Fruit fly (Drosophila melanogaster): Measurements from ENCODE around the gene RpL35.
A peak's percentile ranks its signal among the peaks of the same experiment; 100 is the strongest.

Gene RpL35

dm6 chrX:5690651-5691379, 18.6 kb downstream of the RpL35 start:
- TF ChIP-seq psq (optimal IDR thresholded peaks at IDR 0.05) (no peak), usp (GFP tag; optimal IDR thresholded peaks at IDR 0.05) (no peak), Dll (optimal IDR thresholded peaks at IDR 0.05) (no peak), CG8478 (optimal IDR thresholded peaks at IDR 0.05) (no peak), pan (optimal IDR thresholded peaks at IDR 0.05) (no peak), EcR (GFP tag; optimal IDR thresholded peaks at IDR 0.05) (no peak)

- TF ChIP-seq pan (optimal IDR thresholded peaks at IDR 0.05), result no peak
- no peak for TF ChIP-seq CG8478 (optimal IDR thresholded peaks at IDR 0.05)
- no peak for TF ChIP-seq psq (optimal IDR thresholded peaks at IDR 0.05)
- TF ChIP-seq EcR (GFP tag; optimal IDR thresholded peaks at IDR 0.05), result no peak
- no peak for TF ChIP-seq usp (GFP tag; optimal IDR thresholded peaks at IDR 0.05)
- no peak for TF ChIP-seq Dll (optimal IDR thresholded peaks at IDR 0.05)
These were observed 22.8 kb downstream of the RpL35 start, which contains the start of gene CG3149 for dm6 chrX:5695035-5695434. CG3149 (minus strand) TSS chrX:5695205.

dm6 chrX:5695958-5696357, 23.8 kb downstream of the RpL35 start:
- TF ChIP-seq CG8478 (optimal IDR thresholded peaks at IDR 0.05), result no peak
- TF ChIP-seq EcR (GFP tag; optimal IDR thresholded peaks at IDR 0.05), result no peak
- no peak for TF ChIP-seq pan (optimal IDR thresholded peaks at IDR 0.05)
- no peak for TF ChIP-seq Dll (optimal IDR thresholded peaks at IDR 0.05)
- TF ChIP-seq psq (optimal IDR thresholded peaks at IDR 0.05), result no peak
- TF ChIP-seq usp (GFP tag; optimal IDR thresholded peaks at IDR 0.05), result no peak

dm6 chrX:5696436-5697022, 24.3 kb downstream of the RpL35 start:
- TF ChIP-seq EcR (GFP tag; optimal IDR thresholded peaks at IDR 0.05), result no peak
- TF ChIP-seq psq (optimal IDR thresholded peaks at IDR 0.05), result no peak
- TF ChIP-seq usp (GFP tag; optimal IDR thresholded peaks at IDR 0.05), result no peak
- TF ChIP-seq pan (optimal IDR thresholded peaks at IDR 0.05), result no peak
- TF ChIP-seq Dll (optimal IDR thresholded peaks at IDR 0.05), result no peak
- no peak for TF ChIP-seq CG8478 (optimal IDR thresholded peaks at IDR 0.05)

dm6 chrX:5698087-5698727, 26.0 kb downstream of the RpL35 start, which contains the start of gene AdamTS-B:
AdamTS-B (plus strand) TSS chrX:5698557.
- no peak for TF ChIP-seq psq (optimal IDR thresholded peaks at IDR 0.05)
- no peak for TF ChIP-seq CG8478 (optimal IDR thresholded peaks at IDR 0.05)
- TF ChIP-seq Dll (optimal IDR thresholded peaks at IDR 0.05), result no peak
- no peak for TF ChIP-seq EcR (GFP tag; optimal IDR thresholded peaks at IDR 0.05)
- TF ChIP-seq usp (GFP tag; optimal IDR thresholded peaks at IDR 0.05), result no peak
- no peak for TF ChIP-seq pan (optimal IDR thresholded peaks at IDR 0.05)

- TF ChIP-seq usp (GFP tag; optimal IDR thresholded peaks at IDR 0.05) (no peak), pan (optimal IDR thresholded peaks at IDR 0.05) (peak; percentile 70), EcR (GFP tag; optimal IDR thresholded peaks at IDR 0.05) (no peak), CG8478 (optimal IDR thresholded peaks at IDR 0.05) (no peak)
These were observed 27.8 kb downstream of the RpL35 start for dm6 chrX:5699824-5700498.

dm6 chrX:5705097-5705496, 32.9 kb downstream of the RpL35 start:
- no peak for TF ChIP-seq psq (optimal IDR thresholded peaks at IDR 0.05)
- no peak for TF ChIP-seq EcR (GFP tag; optimal IDR thresholded peaks at IDR 0.05)
- no peak for TF ChIP-seq Dll (optimal IDR thresholded peaks at IDR 0.05)
- no peak for TF ChIP-seq usp (GFP tag; optimal IDR thresholded peaks at IDR 0.05)
- no peak for TF ChIP-seq pan (optimal IDR thresholded peaks at IDR 0.05)
- no peak for TF ChIP-seq CG8478 (optimal IDR thresholded peaks at IDR 0.05)

dm6 chrX:5705899-5706312, 33.7 kb downstream of the RpL35 start:
- TF ChIP-seq EcR (GFP tag; optimal IDR thresholded peaks at IDR 0.05) (no peak), pan (optimal IDR thresholded peaks at IDR 0.05) (no peak), usp (GFP tag; optimal IDR thresholded peaks at IDR 0.05) (no peak), CG8478 (optimal IDR thresholded peaks at IDR 0.05) (no peak), psq (optimal IDR thresholded peaks at IDR 0.05) (no peak), Dll (optimal IDR thresholded peaks at IDR 0.05) (no peak)

- TF ChIP-seq EcR (GFP tag; optimal IDR thresholded peaks at IDR 0.05), result no peak
- TF ChIP-seq pan (optimal IDR thresholded peaks at IDR 0.05), result no peak
- TF ChIP-seq CG8478 (optimal IDR thresholded peaks at IDR 0.05), result no peak
- no peak for TF ChIP-seq usp (GFP tag; optimal IDR thresholded peaks at IDR 0.05)
- no peak for TF ChIP-seq Dll (optimal IDR thresholded peaks at IDR 0.05)
- TF ChIP-seq psq (optimal IDR thresholded peaks at IDR 0.05), result no peak
These were observed 40.8 kb downstream of the RpL35 start for dm6 chrX:5712966-5713365.

- TF ChIP-seq pan (optimal IDR thresholded peaks at IDR 0.05) (no peak), CG8478 (optimal IDR thresholded peaks at IDR 0.05) (no peak), psq (optimal IDR thresholded peaks at IDR 0.05) (no peak), EcR (GFP tag; optimal IDR thresholded peaks at IDR 0.05) (no peak), usp (GFP tag; optimal IDR thresholded peaks at IDR 0.05) (no peak), Dll (optimal IDR thresholded peaks at IDR 0.05) (no peak)
These were observed 42.6 kb downstream of the RpL35 start for dm6 chrX:5714786-5715185.

dm6 chrX:5715455-5716227, 43.4 kb downstream of the RpL35 start:
- no peak for TF ChIP-seq EcR (GFP tag; optimal IDR thresholded peaks at IDR 0.05)
- no peak for TF ChIP-seq pan (optimal IDR thresholded peaks at IDR 0.05)
- TF ChIP-seq Dll (optimal IDR thresholded peaks at IDR 0.05), result no peak
- no peak for TF ChIP-seq psq (optimal IDR thresholded peaks at IDR 0.05)
- TF ChIP-seq CG8478 (optimal IDR thresholded peaks at IDR 0.05), result no peak
- TF ChIP-seq usp (GFP tag; optimal IDR thresholded peaks at IDR 0.05), result no peak
